Worm (Caenorhabditis elegans): ENCODE measurements around the gene C14A6.6.

ce11 chrV:18134378-18134777 is 32.7 kb downstream of the C14A6.6 start, which contains the start of gene Y37H2A.7:
- TF ChIP-seq K09A11.1 (tag; optimal IDR thresholded peaks at IDR 0.05; ENCODE audit: insufficient read depth) (no peak), elt-2 (tag; optimal IDR thresholded peaks at IDR 0.05) (no peak), hlh-30 (tag; optimal IDR thresholded peaks at IDR 0.05; ENCODE audit: insufficient read depth) (no peak), lin-11 (tag; optimal IDR thresholded peaks at IDR 0.05) (no peak), pha-4 (tag; optimal IDR thresholded peaks at IDR 0.05) (no peak), ttx-3 (tag; optimal IDR thresholded peaks at IDR 0.05) (no peak), nhr-232 (tag; optimal IDR thresholded peaks at IDR 0.05) (no peak), nfya-1 (tag; optimal IDR thresholded peaks at IDR 0.05) (no peak), ceh-18 (tag; optimal IDR thresholded peaks at IDR 0.05) (no peak)

All from whole organism, late embryonic.